Worm (Caenorhabditis elegans) whole organism, young adult: Measurements from ENCODE around the gene C49C8.5.

Source experiments
- efl-1 ChIP-seq: fragments of 150-350 bp; optimal IDR thresholded peaks from 2 replicates; lab custom pipeline; 2014; ENCODE audit warnings: missing biosample characterization, missing genetic modification reagents, missing genetic modification characterization
- hlh-12 ChIP-seq: sonication (generic microtip); optimal IDR thresholded peaks from 2 replicates; lab custom pipeline; 2016; ENCODE audit warnings: missing genetic modification characterization, missing compliant biosample characterization
- rec-8 ChIP-seq, 2 experiments: sonication (generic microtip); optimal IDR thresholded peaks; 2 replicates each; lab custom pipeline; 2016; ENCODE audit warnings: mild to moderate bottlenecking in 2 of 2, missing genetic modification characterization in 2 of 2, missing genetic modification reagents in 2 of 2, missing genotype in 2 of 2, missing biosample characterization in 1 of 2, missing compliant biosample characterization in 1 of 2, moderate library complexity in 1 of 2

ce11 chrIV:8658122-8658521 is 4.7 kb upstream of the C49C8.5 start, which contains the start of gene C49C8.6:
- TF ChIP-seq efl-1 (GFP tag; lab: Kevin White, UChicago) (no peak), hlh-12 (no peak), rec-8 (tag; optimal IDR thresholded peaks at IDR 0.05; lab: Kevin White, UChicago) (no peak)
